Worm (Caenorhabditis elegans): Measurements from ENCODE around the gene nlp-61.

DNA sequence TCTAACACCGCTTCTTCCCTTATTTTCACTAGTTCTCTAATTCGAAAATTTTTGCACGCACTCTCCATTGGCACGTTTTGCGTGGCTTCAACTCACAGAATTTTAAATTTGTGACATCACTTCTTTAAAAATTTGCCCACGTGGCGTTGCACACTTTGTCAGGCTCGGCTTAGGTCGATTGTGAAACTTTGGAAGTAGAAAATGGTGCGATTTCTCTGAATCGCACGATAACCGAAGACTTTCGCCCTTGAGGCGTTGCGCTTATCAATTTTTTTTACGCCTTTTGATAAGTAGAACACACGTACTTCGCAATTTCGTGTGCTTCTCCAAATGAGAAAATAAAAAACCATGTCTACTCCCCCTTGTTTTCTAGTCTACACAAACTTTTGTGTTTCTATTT is 49.1 kb upstream of the nlp-61 start:
- TF ChIP-seq ZK546.5 (tag; optimal IDR thresholded peaks at IDR 0.05) = no peak
- TF ChIP-seq elt-2 (tag; optimal IDR thresholded peaks at IDR 0.05) = peak; percentile 92
- no peak for TF ChIP-seq sea-2 (GFP tag; optimal IDR thresholded peaks at IDR 0.05)
- no peak for TF ChIP-seq ceh-28 (tag; optimal IDR thresholded peaks at IDR 0.05)
- peak; percentile 75 for TF ChIP-seq pqm-1 (tag; optimal IDR thresholded peaks at IDR 0.05)
- no peak for TF ChIP-seq snpc-4 (tag; optimal IDR thresholded peaks at IDR 0.05)
- TF ChIP-seq R02D3.7 (tag; optimal IDR thresholded peaks at IDR 0.05) = no peak
- TF ChIP-seq mdl-1 (tag; optimal IDR thresholded peaks at IDR 0.05) = peak; percentile 46
- no peak for TF ChIP-seq daf-12 (tag; optimal IDR thresholded peaks at IDR 0.05)
- TF ChIP-seq unc-62 (GFP tag; optimal IDR thresholded peaks at IDR 0.05) = no peak
- no peak for TF ChIP-seq aly-2 (tag; optimal IDR thresholded peaks at IDR 0.05)
- TF ChIP-seq unc-39 (tag; optimal IDR thresholded peaks at IDR 0.05) = no peak
- no peak for TF ChIP-seq nhr-237 (tag; optimal IDR thresholded peaks at IDR 0.05)
- TF ChIP-seq tbx-2 (tag; optimal IDR thresholded peaks at IDR 0.05) = no peak
